Fruit fly (Drosophila melanogaster) whole organism, pupa: Measurements from ENCODE around the gene PolrMT.

Experiments used
- CG10348 ChIP-seq: fragments of 200-800 bp; sonication (Bioruptor generic); IDR thresholded peaks from 2 replicates; pipeline ENCODE4 v1.3.6; 2022; ENCODE audit warnings: missing biosample characterization, missing genetic modification characterization
- CG12605 ChIP-seq: fragments of 200-800 bp; sonication (Bioruptor generic); IDR thresholded peaks from 2 replicates; pipeline ENCODE4 v1.3.6; 2022; ENCODE audit warnings: missing biosample characterization, missing genetic modification characterization
- CG13204 ChIP-seq: fragments of 200-800 bp; sonication (Bioruptor generic); optimal IDR thresholded peaks from 2 replicates; lab custom pipeline; 2018; ENCODE audit warnings: missing biosample characterization, mild to moderate bottlenecking, missing genetic modification characterization, moderate library complexity
- CG14655 ChIP-seq: fragments of 200-800 bp; sonication (Bioruptor generic); optimal IDR thresholded peaks from 3 replicates; lab custom pipeline; 2017; ENCODE audit warnings: mild to moderate bottlenecking, missing biosample characterization, missing genetic modification reagents, missing genetic modification characterization
- CG15710 ChIP-seq: fragments of 200-800 bp; sonication (Bioruptor generic); optimal IDR thresholded peaks from 2 replicates; lab custom pipeline; 2018; ENCODE audit warnings: missing biosample characterization, mild to moderate bottlenecking, missing genetic modification characterization, moderate library complexity
- CG17806 ChIP-seq: fragments of 200-800 bp; sonication (Bioruptor generic); optimal IDR thresholded peaks from 2 replicates; lab custom pipeline; 2018; ENCODE audit warnings: missing biosample characterization, mild to moderate bottlenecking, missing genetic modification characterization, moderate library complexity
- CG32121 ChIP-seq: fragments of 200-800 bp; sonication (Bioruptor generic); IDR thresholded peaks from 2 replicates; pipeline ENCODE4 v1.3.6; 2022; ENCODE audit warnings: missing biosample characterization, missing genetic modification characterization
- CG34367 ChIP-seq: fragments of 200-800 bp; sonication (Bioruptor generic); optimal IDR thresholded peaks from 2 replicates; lab custom pipeline; 2018; ENCODE audit warnings: missing biosample characterization, mild to moderate bottlenecking, missing genetic modification characterization
- CG4496 ChIP-seq: fragments of 200-800 bp; sonication (Bioruptor generic); IDR thresholded peaks from 3 replicates; pipeline ENCODE4 v1.3.6; 2022; ENCODE audit warnings: missing biosample characterization, missing genetic modification characterization
- CG8159 ChIP-seq: fragments of 200-800 bp; sonication (Bioruptor generic); optimal IDR thresholded peaks from 3 replicates; lab custom pipeline; 2018; ENCODE audit warnings: missing biosample characterization, mild to moderate bottlenecking, missing genetic modification characterization, moderate library complexity
- CG8301 ChIP-seq: fragments of 200-800 bp; sonication (Bioruptor generic); optimal IDR thresholded peaks from 2 replicates; lab custom pipeline; 2018; ENCODE audit warnings: missing biosample characterization, mild to moderate bottlenecking, missing genetic modification characterization
- CG9948 ChIP-seq: fragments of 200-800 bp; sonication (Bioruptor generic); optimal IDR thresholded peaks from 2 replicates; lab custom pipeline; 2018; ENCODE audit warnings: missing biosample characterization, mild to moderate bottlenecking, missing genetic modification characterization, moderate library complexity
- D1 ChIP-seq: fragments of 200-800 bp; sonication (Bioruptor generic); optimal IDR thresholded peaks from 2 replicates; lab custom pipeline; 2018; ENCODE audit warnings: missing biosample characterization, mild to moderate bottlenecking, missing genetic modification characterization, moderate library complexity
- EcR ChIP-seq: fragments of 200-800 bp; sonication (Bioruptor generic); optimal IDR thresholded peaks from 3 replicates; lab custom pipeline; 2019; ENCODE audit warnings: missing biosample characterization, missing genetic modification characterization, mild to moderate bottlenecking, moderate library complexity, missing genetic modification reagents
- Ets98B ChIP-seq: fragments of 200-800 bp; sonication (Bioruptor generic); IDR thresholded peaks from 2 replicates; pipeline ENCODE4 v1.3.6; 2022; ENCODE audit warnings: missing biosample characterization, missing genetic modification characterization
- Pif1A ChIP-seq: fragments of 200-800 bp; sonication (Bioruptor generic); optimal IDR thresholded peaks from 3 replicates; lab custom pipeline; 2016; ENCODE audit warnings: missing biosample characterization, missing genetic modification characterization
- Pif1B ChIP-seq: fragments of 200-800 bp; sonication (Bioruptor generic); optimal IDR thresholded peaks from 3 replicates; lab custom pipeline; 2016; ENCODE audit warnings: missing biosample characterization, missing genetic modification characterization
- Snoo ChIP-seq: fragments of 200-800 bp; sonication (Bioruptor generic); optimal IDR thresholded peaks from 3 replicates; lab custom pipeline; 2017; ENCODE audit warnings: missing biosample characterization, mild to moderate bottlenecking, missing genetic modification characterization, inconsistent platforms
- fd96Ca ChIP-seq: fragments of 200-800 bp; sonication (Bioruptor generic); IDR thresholded peaks from 3 replicates; pipeline ENCODE4 v1.3.6; 2022; ENCODE audit warnings: missing biosample characterization, missing genetic modification characterization
- gl ChIP-seq: fragments of 200-800 bp; sonication (Bioruptor generic); optimal IDR thresholded peaks from 2 replicates; lab custom pipeline; 2018; ENCODE audit warnings: missing biosample characterization, mild to moderate bottlenecking, missing genetic modification characterization
- rn ChIP-seq: fragments of 200-800 bp; sonication (Bioruptor generic); IDR thresholded peaks from 2 replicates; pipeline ENCODE4 v1.3.6; 2022; ENCODE audit warnings: missing biosample characterization, missing genetic modification characterization

Gene PolrMT

DNA sequence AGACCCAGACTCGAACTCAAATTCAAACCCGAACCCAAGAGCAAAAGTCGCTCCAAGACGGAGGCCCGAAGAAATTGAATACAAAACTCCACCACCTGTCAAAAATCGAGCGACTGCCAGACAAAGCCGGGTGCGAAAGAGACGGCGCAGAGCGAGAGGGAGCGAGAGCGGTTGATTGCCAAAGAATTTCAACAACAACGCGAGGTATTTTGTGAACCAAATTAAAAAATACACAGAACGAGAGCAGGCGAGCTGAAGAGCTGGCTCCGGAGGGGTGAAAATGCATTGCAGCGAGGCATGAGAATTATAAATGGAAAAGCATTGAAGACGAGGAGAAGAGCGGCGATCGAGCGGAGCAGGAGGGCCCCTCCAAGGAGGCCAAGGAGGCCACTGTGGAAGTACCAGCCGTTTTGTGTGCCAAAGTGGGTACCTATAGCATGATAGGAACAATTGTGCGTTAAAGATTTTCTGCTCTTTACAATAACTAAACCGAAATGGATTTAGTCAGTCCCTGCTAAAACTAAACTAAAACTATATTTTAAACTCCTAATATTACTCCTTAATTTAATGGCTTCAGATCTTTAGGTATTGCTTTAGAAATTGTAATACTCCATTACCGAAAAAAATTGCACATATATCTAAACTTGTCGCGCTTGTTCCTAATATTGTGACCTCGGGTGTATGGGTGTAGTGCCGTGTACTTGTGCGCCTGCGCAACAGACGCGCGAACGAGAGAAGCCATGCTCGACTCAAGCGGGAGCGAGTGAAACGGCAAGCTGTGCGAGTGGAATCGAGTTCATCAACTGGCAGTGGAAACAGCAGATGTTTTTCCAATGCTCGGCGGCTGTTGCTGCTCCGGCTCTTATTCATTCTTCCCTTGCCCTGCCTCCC is 45.5 kb downstream of the PolrMT start:
- TF ChIP-seq Pif1A (GFP tag; lab: Kevin White, UChicago) (peak; percentile 66), Ets98B (GFP tag; lab: Robert Waterston, UW) (no peak), CG12605 (GFP tag; lab: Robert Waterston, UW) (0 out of 2 replicates have a peak, but pooled peaks have one; percentile 14), gl (tag; lab: Kevin White, UChicago) (peak; percentile 51), Pif1B (GFP tag; lab: Kevin White, UChicago) (peak; percentile 47), EcR (GFP tag; lab: Kevin White, UChicago) (peak; percentile 1), fd96Ca (GFP tag; lab: Robert Waterston, UW) (no peak; the same call in 2 of the 3 replicates), Snoo (tag; lab: Kevin White, UChicago) (peak; percentile 68), CG34367 (tag; lab: Kevin White, UChicago) (peak; percentile 66), CG9948 (tag; lab: Kevin White, UChicago) (peak; percentile 68), CG10348 (GFP tag; lab: Robert Waterston, UW) (no peak), CG15710 (peak; percentile 76), CG14655 (GFP tag; lab: Kevin White, UChicago) (peak; percentile 69), CG8159 (tag; lab: Kevin White, UChicago) (peak; percentile 85), CG8301 (peak; percentile 57), CG32121 (GFP tag; lab: Robert Waterston, UW) (peak; percentile 10; the same call in 1 of the 2 replicates), rn (GFP tag; lab: Robert Waterston, UW) (no peak), D1 (peak; percentile 44), CG17806 (tag; lab: Kevin White, UChicago) (peak; percentile 63), CG13204 (GFP tag; lab: Kevin White, UChicago) (peak; percentile 43), CG4496 (GFP tag; lab: Robert Waterston, UW) (peak; percentile 9; the same call in 1 of the 3 replicates)

DNA sequence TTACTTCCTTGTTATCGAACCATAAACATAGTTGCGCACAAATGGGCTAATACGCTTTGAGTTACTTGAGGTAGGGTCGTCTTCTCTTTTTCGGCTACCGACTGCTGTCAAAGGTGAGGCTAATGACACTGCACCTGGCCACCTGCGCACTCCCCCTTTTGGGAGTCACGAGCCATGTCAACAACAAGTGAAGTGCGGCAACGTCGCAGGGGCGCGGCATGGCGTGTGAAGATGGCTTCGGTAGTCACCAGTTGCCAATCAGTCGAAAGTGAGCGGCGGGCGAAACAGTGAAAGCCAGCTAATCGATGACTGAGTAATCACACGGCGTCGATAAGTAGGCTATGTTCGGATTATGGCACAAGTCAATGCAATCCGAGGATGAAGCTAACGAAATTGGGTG is 50.7 kb downstream of the PolrMT start:
- TF ChIP-seq EcR (GFP tag; lab: Kevin White, UChicago): no peak

DNA sequence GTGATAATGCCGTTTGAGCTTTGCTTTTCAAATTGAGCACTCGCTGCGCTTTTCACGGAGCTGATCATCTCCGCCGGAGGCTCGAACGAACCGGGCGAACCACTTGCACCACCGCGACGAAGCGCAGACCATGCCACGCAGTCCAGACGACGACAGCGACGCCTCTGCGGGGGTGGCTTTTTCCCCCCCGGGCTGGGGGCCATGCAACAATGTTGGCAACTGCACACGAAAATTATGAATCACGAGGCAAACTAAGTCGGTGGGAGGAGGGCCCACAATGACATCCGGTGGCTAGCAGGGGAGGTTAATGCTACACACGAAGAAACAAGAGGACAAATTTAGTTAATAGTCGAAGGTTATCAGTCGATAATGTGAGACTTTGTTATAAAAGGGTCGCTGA is 51.5 kb downstream of the PolrMT start:
- TF ChIP-seq CG14655 (GFP tag; lab: Kevin White, UChicago) (no peak), CG34367 (tag; lab: Kevin White, UChicago) (no peak), CG32121 (GFP tag; lab: Robert Waterston, UW) (no peak), D1 (no peak), CG8159 (tag; lab: Kevin White, UChicago) (no peak), CG13204 (GFP tag; lab: Kevin White, UChicago) (no peak)
